Worm (Caenorhabditis elegans) whole organism, young adult: ENCODE data around the gene mrps-26.

ENCODE experiments used
- C06A6.2 ChIP-seq: fragments of 200-800 bp; sonication (Bioruptor generic); conservative IDR thresholded peaks from 2 replicates; pipeline ENCODE4 v1.3.6; 2022; ENCODE audit warnings: missing genetic modification characterization, missing compliant biosample characterization
- F23B12.7 ChIP-seq: sonication (generic microtip); optimal IDR thresholded peaks from 2 replicates; lab custom pipeline; 2017; ENCODE audit warnings: missing genetic modification characterization, mild to moderate bottlenecking, missing compliant biosample characterization, antibody characterized with exemption, moderate library complexity; ENCODE audit not compliant: insufficient read depth
- F49E8.2 ChIP-seq: sonication (generic microtip); optimal IDR thresholded peaks from 3 replicates; lab custom pipeline; 2017; ENCODE audit warnings: missing genetic modification characterization, mild to moderate bottlenecking, missing compliant biosample characterization, antibody characterized with exemption, moderate library complexity; ENCODE audit not compliant: insufficient read depth
- F57C9.4 ChIP-seq: sonication (generic microtip); optimal IDR thresholded peaks from 2 replicates; lab custom pipeline; 2017; ENCODE audit warnings: mild to moderate bottlenecking, missing genetic modification characterization, missing compliant biosample characterization
- athp-1 ChIP-seq: sonication (generic microtip); optimal IDR thresholded peaks from 2 replicates; lab custom pipeline; 2017; ENCODE audit warnings: mild to moderate bottlenecking, missing genetic modification characterization, missing compliant biosample characterization
- cebp-1 ChIP-seq, 2 experiments: fragments of 200-800 bp in 1 of 2; sonication (Bioruptor generic) in 1 of 2; sonication (generic microtip) in 1 of 2; IDR thresholded peaks in 1 of 2; optimal IDR thresholded peaks in 1 of 2; 2 replicates each; pipeline versions ENCODE4 v1.3.6 to Lab custom; 2017 to 2022; ENCODE audit warnings: missing compliant biosample characterization in 2 of 2, missing genetic modification characterization in 2 of 2, mild to moderate bottlenecking in 1 of 2, missing genetic modification reagents in 1 of 2, moderate library complexity in 1 of 2
- egrh-3 ChIP-seq: fragments of 200-800 bp; sonication (Bioruptor generic); IDR thresholded peaks from 2 replicates; pipeline ENCODE4 v1.3.6; 2022; ENCODE audit warnings: missing genetic modification reagents, missing genetic modification characterization, missing compliant biosample characterization
- hlh-26 ChIP-seq: fragments of 200-800 bp; sonication (Bioruptor generic); conservative IDR thresholded peaks from 2 replicates; pipeline ENCODE4 v1.3.6; 2022; ENCODE audit warnings: missing genetic modification reagents, missing genetic modification characterization, missing compliant biosample characterization
- let-607 ChIP-seq, 2 experiments: fragments of 200-800 bp in 1 of 2; sonication (Bioruptor generic) in 1 of 2; sonication (generic microtip) in 1 of 2; optimal IDR thresholded peaks; 2 replicates each; lab custom pipeline; 2016 to 2018; ENCODE audit warnings: mild to moderate bottlenecking in 2 of 2, missing compliant biosample characterization in 2 of 2, missing genetic modification characterization in 2 of 2, moderate library complexity in 2 of 2, missing genotype in 1 of 2
- pbrm-1 ChIP-seq: fragments of 200-800 bp; sonication (Bioruptor generic); IDR thresholded peaks from 2 replicates; pipeline ENCODE4 v1.3.6; 2022; ENCODE audit warnings: missing genetic modification reagents, missing genetic modification characterization, missing compliant biosample characterization
- tlf-1 ChIP-seq: fragments of 200-800 bp; sonication (Bioruptor generic); optimal IDR thresholded peaks from 2 replicates; lab custom pipeline; 2018; ENCODE audit warnings: mild to moderate bottlenecking, missing genetic modification characterization, missing compliant biosample characterization
- unc-62 ChIP-seq: fragments of 150-350 bp; optimal IDR thresholded peaks from 2 replicates; lab custom pipeline; 2014; ENCODE audit warnings: missing biosample characterization, missing genetic modification reagents, missing genetic modification characterization

ce11 chrIII:5280228-5280627 lies 45.8 kb downstream of the mrps-26 start:
- TF ChIP-seq F57C9.4 (tag; lab: Kevin White, UChicago) (no peak), let-607 (tag; optimal IDR thresholded peaks at IDR 0.05; lab: Kevin White, UChicago) (no peak), cebp-1 (GFP tag; IDR thresholded peaks at IDR 0.05; lab: Robert Waterston, UW) (no peak), cebp-1 (tag; optimal IDR thresholded peaks at IDR 0.05; lab: Kevin White, UChicago) (no peak), hlh-26 (GFP tag; lab: Robert Waterston, UW) (no peak), athp-1 (tag; lab: Kevin White, UChicago) (no peak), unc-62 (GFP tag; lab: Kevin White, UChicago) (no peak), pbrm-1 (GFP tag; lab: Robert Waterston, UW) (no peak), C06A6.2 (no peak), F23B12.7 (no peak), F49E8.2 (tag; lab: Kevin White, UChicago) (no peak), egrh-3 (no peak), tlf-1 (GFP tag; lab: Kevin White, UChicago) (no peak)
